Fruit fly (Drosophila melanogaster) Kc167 (cell line): ENCODE data around the gene CG6738.

ENCODE experiments used
- Myc ChIP-seq: fragments of >200 bp; optimal IDR thresholded peaks from 2 replicates; lab custom pipeline; 2017; ENCODE audit warnings: missing external identifiers
- Sin3A ChIP-seq: fragments of >200 bp; optimal IDR thresholded peaks from 2 replicates; lab custom pipeline; 2018; ENCODE audit warnings: missing external identifiers
- insv ChIP-seq: fragments of >200 bp; optimal IDR thresholded peaks from 3 replicates; lab custom pipeline; 2018; ENCODE audit warnings: missing external identifiers

DNA sequence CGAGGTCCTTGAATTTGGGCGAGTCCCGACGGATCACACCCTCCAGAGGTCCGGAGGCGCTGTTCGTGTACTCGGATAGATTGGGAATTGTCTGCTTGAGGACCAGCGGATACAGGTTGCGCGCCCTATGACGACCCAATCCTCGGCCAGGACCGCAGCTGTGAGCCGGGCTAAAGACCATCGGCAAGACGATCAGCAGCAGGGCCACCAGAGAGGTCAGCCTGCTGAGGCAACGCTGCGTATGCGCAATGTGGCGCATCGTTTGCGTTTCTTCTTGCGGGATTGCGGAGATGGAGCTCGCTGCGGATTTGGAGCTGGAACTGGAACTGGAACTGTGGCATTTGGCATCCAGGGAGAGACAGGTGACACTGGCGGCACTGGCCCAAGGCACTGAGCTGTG lies 41.8 kb downstream of the CG6738 start:
- TF ChIP-seq insv (lab: Kevin White, UChicago), result no peak
- TF ChIP-seq Myc (lab: Kevin White, UChicago), result no peak
- TF ChIP-seq Sin3A, result no peak
